Fruit fly (Drosophila melanogaster) whole organism, embryonic: Measurements from ENCODE around the gene Targ3.

Experiments used
- Abd-B ChIP-seq: fragments of 200-800 bp; sonication (Bioruptor generic); optimal IDR thresholded peaks from 2 replicates; lab custom pipeline; 2018; ENCODE audit warnings: missing biosample characterization, mild to moderate bottlenecking, missing genetic modification characterization, moderate library complexity
- Atf6 ChIP-seq: fragments of 200-800 bp; sonication (Bioruptor generic); IDR thresholded peaks from 2 replicates; pipeline ENCODE4 v1.3.6; 2022; ENCODE audit warnings: missing biosample characterization, missing genetic modification characterization
- Bdp1 ChIP-seq: fragments of 200-800 bp; sonication (Bioruptor generic); optimal IDR thresholded peaks from 3 replicates; lab custom pipeline; 2016; ENCODE audit warnings: missing biosample characterization, missing genetic modification characterization
- Blimp-1 ChIP-seq: fragments of 200-800 bp; sonication (Bioruptor generic); optimal IDR thresholded peaks from 3 replicates; lab custom pipeline; 2018; ENCODE audit warnings: missing biosample characterization, missing genetic modification characterization, mild to moderate bottlenecking, moderate library complexity, missing genetic modification reagents
- CG10543 ChIP-seq: fragments of 200-800 bp; sonication (Bioruptor generic); optimal IDR thresholded peaks from 3 replicates; lab custom pipeline; 2017; ENCODE audit warnings: missing biosample characterization, mild to moderate bottlenecking, missing genetic modification characterization, moderate library complexity
- CG12659 ChIP-seq: fragments of 200-800 bp; sonication (Bioruptor generic); optimal IDR thresholded peaks from 3 replicates; lab custom pipeline; 2017; ENCODE audit warnings: mild to moderate bottlenecking, missing biosample characterization, missing genetic modification reagents, missing genetic modification characterization
- CG13123 ChIP-seq: fragments of 200-800 bp; sonication (Bioruptor generic); optimal IDR thresholded peaks from 2 replicates; lab custom pipeline; 2016; ENCODE audit warnings: missing biosample characterization, missing genetic modification characterization
- CG14710 ChIP-seq: fragments of 200-800 bp; sonication (Bioruptor generic); optimal IDR thresholded peaks from 3 replicates; lab custom pipeline; 2019; ENCODE audit warnings: missing biosample characterization, mild to moderate bottlenecking, missing genetic modification characterization, moderate library complexity
- CG14965 ChIP-seq: fragments of 200-800 bp; sonication (Bioruptor generic); optimal IDR thresholded peaks from 2 replicates; lab custom pipeline; 2016; ENCODE audit warnings: missing biosample characterization, missing genetic modification characterization, borderline replicate concordance
- CG1603 ChIP-seq: fragments of 200-800 bp; sonication (Bioruptor generic); optimal IDR thresholded peaks from 2 replicates; lab custom pipeline; 2019; ENCODE audit warnings: missing biosample characterization, mild to moderate bottlenecking, missing genetic modification characterization, moderate library complexity
- CG17361 ChIP-seq: fragments of 200-800 bp; sonication (Bioruptor generic); IDR thresholded peaks from 3 replicates; pipeline ENCODE4 v1.3.6; 2022; ENCODE audit warnings: missing biosample characterization, missing genetic modification characterization
- CG32532 ChIP-seq: fragments of 200-800 bp; sonication (Bioruptor generic); IDR thresholded peaks from 2 replicates; pipeline ENCODE4 v1.3.6; 2022; ENCODE audit warnings: missing biosample characterization, missing genetic modification characterization
- CG6175 ChIP-seq: fragments of 200-800 bp; sonication (Bioruptor generic); IDR thresholded peaks from 3 replicates; pipeline ENCODE4 v1.3.6; 2022; ENCODE audit warnings: missing biosample characterization, missing genetic modification characterization
- CG6272 ChIP-seq: fragments of 200-800 bp; sonication (Bioruptor generic); IDR thresholded peaks from 2 replicates; pipeline ENCODE4 v1.3.6; 2022; ENCODE audit warnings: missing biosample characterization, missing genetic modification characterization
- Dip2 ChIP-seq: fragments of 200-800 bp; sonication (Bioruptor generic); IDR thresholded peaks from 2 replicates; pipeline ENCODE4 v1.3.6; 2022; ENCODE audit warnings: missing biosample characterization, missing genetic modification characterization
- Dref ChIP-seq: fragments of 200-800 bp; sonication (Bioruptor generic); IDR thresholded peaks from 2 replicates; pipeline ENCODE4 v1.3.6; 2022; ENCODE audit warnings: missing biosample characterization, missing genetic modification characterization
- E2f1 ChIP-seq: fragments of 200-800 bp; sonication (Bioruptor generic); IDR thresholded peaks from 2 replicates; pipeline ENCODE4 v1.3.6; 2022; ENCODE audit warnings: missing biosample characterization, missing genetic modification characterization
- ERR ChIP-seq: fragments of 200-800 bp; sonication (Bioruptor generic); optimal IDR thresholded peaks from 2 replicates; lab custom pipeline; 2016; ENCODE audit warnings: missing biosample characterization, missing genetic modification characterization
- Fer1 ChIP-seq: fragments of 200-800 bp; sonication (Bioruptor generic); optimal IDR thresholded peaks from 2 replicates; lab custom pipeline; 2017; ENCODE audit warnings: missing biosample characterization, mild to moderate bottlenecking, missing genetic modification characterization
- HHEX ChIP-seq: fragments of 200-800 bp; sonication (Bioruptor generic); optimal IDR thresholded peaks from 3 replicates; lab custom pipeline; 2017; ENCODE audit warnings: missing biosample characterization, mild to moderate bottlenecking, missing genetic modification characterization, missing genetic modification reagents
- HLHmδ ChIP-seq: fragments of 200-800 bp; sonication (Bioruptor generic); optimal IDR thresholded peaks from 2 replicates; lab custom pipeline; 2018; ENCODE audit warnings: missing biosample characterization, mild to moderate bottlenecking, missing genetic modification characterization, moderate library complexity
- Hr39 ChIP-seq: fragments of >200 bp; optimal IDR thresholded peaks from 2 replicates; lab custom pipeline; 2017
- Max ChIP-seq: fragments of 200-800 bp; sonication (Bioruptor generic); optimal IDR thresholded peaks from 2 replicates; lab custom pipeline; 2016; ENCODE audit warnings: missing biosample characterization, mild to moderate bottlenecking, missing genetic modification characterization
- Med ChIP-seq: fragments of 200-800 bp; sonication (Bioruptor generic); peaks from one replicate; lab custom pipeline; 2016; ENCODE audit warnings: missing biosample characterization, missing genetic modification characterization, mild to moderate bottlenecking, inconsistent platforms, moderate library complexity
- Ptx1 ChIP-seq: fragments of 200-800 bp; sonication (Bioruptor generic); IDR thresholded peaks from 2 replicates; pipeline ENCODE4 v1.3.6; 2022; ENCODE audit warnings: missing biosample characterization, missing genetic modification characterization
- YL-1 ChIP-seq: fragments of 200-800 bp; sonication (Bioruptor generic); optimal IDR thresholded peaks from 3 replicates; lab custom pipeline; 2017; ENCODE audit warnings: missing biosample characterization, mild to moderate bottlenecking, missing genetic modification characterization
- al ChIP-seq: fragments of 200-800 bp; sonication (Bioruptor generic); IDR thresholded peaks from 2 replicates; pipeline ENCODE4 v1.3.6; 2022; ENCODE audit warnings: missing biosample characterization, missing genetic modification characterization
- caup ChIP-seq: fragments of 200-800 bp; sonication (Bioruptor generic); optimal IDR thresholded peaks from 3 replicates; lab custom pipeline; 2017; ENCODE audit warnings: missing biosample characterization, mild to moderate bottlenecking, missing genetic modification characterization, moderate library complexity; ENCODE audit not compliant: severe bottlenecking
- crol ChIP-seq: fragments of 200-800 bp; sonication (Bioruptor generic); IDR thresholded peaks from 2 replicates; pipeline ENCODE4 v1.3.6; 2022; ENCODE audit warnings: missing biosample characterization, missing genetic modification characterization
- dmrt11E ChIP-seq: fragments of 200-800 bp; sonication (Bioruptor generic); optimal IDR thresholded peaks from 3 replicates; lab custom pipeline; 2018; ENCODE audit warnings: missing biosample characterization, mild to moderate bottlenecking, missing genetic modification characterization, moderate library complexity
- dmrt99B ChIP-seq: fragments of 200-800 bp; sonication (Bioruptor generic); optimal IDR thresholded peaks from 2 replicates; lab custom pipeline; 2018; ENCODE audit warnings: missing biosample characterization, mild to moderate bottlenecking, missing genetic modification characterization, moderate library complexity
- dysf ChIP-seq: fragments of 200-800 bp; sonication (Bioruptor generic); IDR thresholded peaks from 3 replicates; pipeline ENCODE4 v1.3.6; 2022; ENCODE audit warnings: missing biosample characterization, missing genetic modification characterization
- eve ChIP-seq, 2 experiments: fragments of >200 bp; optimal IDR thresholded peaks; 2 replicates each; lab custom pipeline; 2017; ENCODE audit warnings: missing biosample characterization in 2 of 2, missing genetic modification characterization in 2 of 2
- fd3F ChIP-seq: fragments of 200-800 bp; sonication (Bioruptor generic); optimal IDR thresholded peaks from 2 replicates; lab custom pipeline; 2018; ENCODE audit warnings: missing biosample characterization, mild to moderate bottlenecking, missing genetic modification characterization, moderate library complexity
- fru ChIP-seq: fragments of >200 bp; optimal IDR thresholded peaks from 2 replicates; lab custom pipeline; 2017
- gce ChIP-seq: fragments of 200-800 bp; sonication (Bioruptor generic); IDR thresholded peaks from 3 replicates; pipeline ENCODE4 v1.3.6; 2022; ENCODE audit warnings: missing biosample characterization, missing genetic modification characterization
- lab ChIP-seq: fragments of 200-800 bp; sonication (Bioruptor generic); optimal IDR thresholded peaks from 3 replicates; lab custom pipeline; 2017; ENCODE audit warnings: missing biosample characterization, missing genetic modification characterization, mild to moderate bottlenecking, moderate library complexity, missing genetic modification reagents
- lov ChIP-seq, 2 experiments: fragments of 200-800 bp in 1 of 2; fragments of >200 bp in 1 of 2; sonication (Bioruptor generic) in 1 of 2; IDR thresholded peaks in 1 of 2; optimal IDR thresholded peaks in 1 of 2; 2 replicates in 1 of 2; 3 replicates in 1 of 2; pipeline versions ENCODE4 v1.3.6 to Lab custom; 2017 to 2022; ENCODE audit warnings: missing biosample characterization in 1 of 2, missing genetic modification characterization in 1 of 2
- onecut ChIP-seq: fragments of 200-800 bp; sonication (Bioruptor generic); IDR thresholded peaks from 2 replicates; pipeline ENCODE4 v1.3.6; 2022; ENCODE audit warnings: missing biosample characterization, missing genetic modification characterization
- prd ChIP-seq, 3 experiments: fragments of >200 bp in 2 of 3; fragments of 200-800 bp in 1 of 3; sonication (Bioruptor generic) in 1 of 3; optimal IDR thresholded peaks in 2 of 3; IDR thresholded peaks in 1 of 3; 2 replicates in 2 of 3; 3 replicates in 1 of 3; pipeline versions ENCODE4 v1.3.6 to Lab custom; 2017 to 2022; ENCODE audit warnings: missing biosample characterization in 1 of 3, missing genetic modification characterization in 1 of 3
- sna ChIP-seq: fragments of 200-800 bp; sonication (Bioruptor generic); IDR thresholded peaks from 2 replicates; pipeline ENCODE4 v1.3.6; 2022; ENCODE audit warnings: missing biosample characterization, missing genetic modification characterization; ENCODE audit not compliant: partially characterized antibody
- sr ChIP-seq: fragments of 200-800 bp; sonication (Bioruptor generic); IDR thresholded peaks from 3 replicates; pipeline ENCODE4 v1.3.6; 2022; ENCODE audit warnings: missing biosample characterization, missing genetic modification characterization
- tio ChIP-seq: fragments of 200-800 bp; sonication (Bioruptor generic); optimal IDR thresholded peaks from 2 replicates; lab custom pipeline; 2017; ENCODE audit warnings: missing biosample characterization, missing genetic modification characterization, inconsistent platforms
- tx ChIP-seq: fragments of 200-800 bp; sonication (Bioruptor generic); optimal IDR thresholded peaks from 2 replicates; lab custom pipeline; 2016; ENCODE audit warnings: missing biosample characterization, missing genetic modification characterization
- usp ChIP-seq: fragments of >200 bp; optimal IDR thresholded peaks from 2 replicates; lab custom pipeline; 2017; ENCODE audit warnings: missing biosample characterization, missing genetic modification characterization
- vvl ChIP-seq: fragments of 200-800 bp; sonication (Bioruptor generic); IDR thresholded peaks from 2 replicates; pipeline ENCODE4 v1.3.6; 2022; ENCODE audit warnings: missing biosample characterization, missing genetic modification characterization
- wor ChIP-seq: fragments of 200-800 bp; sonication (Bioruptor generic); IDR thresholded peaks from 2 replicates; pipeline ENCODE4 v1.3.6; 2022; ENCODE audit warnings: missing biosample characterization, missing genetic modification characterization
- zen2 ChIP-seq: fragments of 200-800 bp; sonication (Bioruptor generic); IDR thresholded peaks from 3 replicates; pipeline ENCODE4 v1.3.6; 2022; ENCODE audit warnings: missing biosample characterization, missing genetic modification characterization; ENCODE audit not compliant: partially characterized antibody

Gene Targ3

dm6 chr3L:21204581-21205495, 8.2 kb downstream of the Targ3 start (continued):
- TF ChIP-seq dmrt11E (tag; lab: Kevin White, UChicago) (peak; percentile 45), tio (GFP tag; lab: Kevin White, UChicago) (no peak), Abd-B (GFP tag; lab: Kevin White, UChicago) (no peak), Dref (GFP tag; lab: Robert Waterston, UW) (no peak), Med (peak; percentile 66), Hr39 (no peak), vvl (GFP tag; lab: Robert Waterston, UW) (no peak), sr (GFP tag; lab: Robert Waterston, UW) (peak; percentile 27; the same call in 1 of the 3 replicates), E2f1 (no peak), prd (optimal IDR thresholded peaks at IDR 0.05; lab: Kevin White, UChicago) (no peak), prd (GFP tag; IDR thresholded peaks at IDR 0.05; lab: Robert Waterston, UW) (no peak), Ptx1 (GFP tag; lab: Robert Waterston, UW) (no peak), sna (GFP tag; lab: Robert Waterston, UW) (no peak), Dip2 (no peak), HHEX (peak; percentile 14), Blimp-1 (GFP tag; lab: Kevin White, UChicago) (peak; percentile 73), Atf6 (GFP tag; lab: Robert Waterston, UW) (no peak), CG14965 (no peak), CG10543 (GFP tag; lab: Kevin White, UChicago) (peak; percentile 84), Fer1 (GFP tag; lab: Kevin White, UChicago) (peak; percentile 51), HLHmδ (no peak), Max (GFP tag; lab: Kevin White, UChicago) (no peak), CG6272 (GFP tag; lab: Robert Waterston, UW) (no peak), al (no peak), lab (GFP tag; lab: Kevin White, UChicago) (peak; percentile 48), CG1603 (tag; lab: Kevin White, UChicago) (no peak), YL-1 (no peak), CG6175 (GFP tag; lab: Robert Waterston, UW) (no peak), eve (GFP tag; optimal IDR thresholded peaks at IDR 0.05; lab: Kevin White, UChicago) (no peak), dysf (GFP tag; lab: Robert Waterston, UW) (peak; percentile 31; the same call in 1 of the 3 replicates), Bdp1 (GFP tag; lab: Kevin White, UChicago) (no peak), CG13123 (no peak), CG32532 (GFP tag; lab: Robert Waterston, UW) (peak; percentile 35; the same call in 1 of the 2 replicates), fd3F (GFP tag; lab: Kevin White, UChicago) (peak; percentile 5), dmrt99B (no peak), wor (GFP tag; lab: Robert Waterston, UW) (no peak), fru (lab: Kevin White, UChicago) (no peak), usp (GFP tag; lab: Kevin White, UChicago) (no peak), caup (peak; percentile 11), lov (optimal IDR thresholded peaks at IDR 0.05; lab: Kevin White, UChicago) (no peak), lov (GFP tag; IDR thresholded peaks at IDR 0.05; lab: Robert Waterston, UW) (no peak), CG14710 (tag; lab: Kevin White, UChicago) (no peak), CG12659 (peak; percentile 14), crol (GFP tag; lab: Robert Waterston, UW) (no peak), gce (GFP tag; lab: Robert Waterston, UW) (peak; percentile 9; the same call in 1 of the 3 replicates), CG17361 (0 out of 3 replicates have a peak, but pooled peaks have one; percentile 37), onecut (no peak), zen2 (GFP tag; lab: Robert Waterston, UW) (no peak), tx (GFP tag; lab: Kevin White, UChicago) (no peak), ERR (peak; percentile 39)
